Fruit fly (Drosophila melanogaster) whole organism, adult: ENCODE measurements around the gene Scp2.

ENCODE experiments used
- CG12768 ChIP-seq: fragments of 200-800 bp; sonication (Bioruptor generic); optimal IDR thresholded peaks from 2 replicates; lab custom pipeline; 2017; ENCODE audit warnings: missing biosample characterization, missing genetic modification characterization, mild to moderate bottlenecking, moderate library complexity, missing genetic modification reagents
- CG14711 ChIP-seq: fragments of 200-800 bp; sonication (Bioruptor generic); optimal IDR thresholded peaks from 2 replicates; lab custom pipeline; 2018; ENCODE audit warnings: missing biosample characterization, mild to moderate bottlenecking, missing genetic modification characterization, moderate library complexity
- CG1620 ChIP-seq: fragments of 200-800 bp; sonication (Bioruptor generic); optimal IDR thresholded peaks from 2 replicates; lab custom pipeline; 2016; ENCODE audit warnings: missing biosample characterization, missing genetic modification characterization
- CG33017 ChIP-seq: fragments of 200-800 bp; sonication (Bioruptor generic); optimal IDR thresholded peaks from 2 replicates; lab custom pipeline; 2018; ENCODE audit warnings: missing biosample characterization, mild to moderate bottlenecking, missing genetic modification characterization, moderate library complexity
- CG5204 ChIP-seq: fragments of 200-800 bp; sonication (Bioruptor generic); optimal IDR thresholded peaks from 2 replicates; lab custom pipeline; 2016; ENCODE audit warnings: missing biosample characterization, missing genetic modification characterization
- Crg-1 ChIP-seq: fragments of 200-800 bp; sonication (Bioruptor generic); optimal IDR thresholded peaks from 2 replicates; lab custom pipeline; 2016; ENCODE audit warnings: missing biosample characterization, missing genetic modification characterization
- Hr96 ChIP-seq: fragments of 200-800 bp; sonication (Bioruptor generic); optimal IDR thresholded peaks from 2 replicates; lab custom pipeline; 2016; ENCODE audit warnings: missing biosample characterization, missing genetic modification characterization
- Mnt ChIP-seq: fragments of 200-800 bp; sonication (Bioruptor generic); optimal IDR thresholded peaks from 2 replicates; lab custom pipeline; 2016; ENCODE audit warnings: missing biosample characterization, mild to moderate bottlenecking, missing genetic modification characterization
- bab1 ChIP-seq: fragments of 200-800 bp; sonication (Bioruptor generic); optimal IDR thresholded peaks from 3 replicates; lab custom pipeline; 2019; ENCODE audit warnings: missing biosample characterization, mild to moderate bottlenecking, missing genetic modification characterization, moderate library complexity
- cic ChIP-seq: fragments of 200-800 bp; sonication (Bioruptor generic); optimal IDR thresholded peaks from 2 replicates; lab custom pipeline; 2017; ENCODE audit warnings: missing biosample characterization, mild to moderate bottlenecking, missing genetic modification characterization, moderate library complexity
- cnc ChIP-seq, 2 experiments: fragments of >200 bp; optimal IDR thresholded peaks; 2 replicates each; lab custom pipeline; 2017
- kay ChIP-seq: fragments of 200-800 bp; sonication (Bioruptor generic); peaks from one replicate; lab custom pipeline; 2016; ENCODE audit warnings: missing biosample characterization, missing genetic modification characterization, borderline replicate concordance
- ovo ChIP-seq: fragments of 200-800 bp; sonication (Bioruptor generic); optimal IDR thresholded peaks from 2 replicates; lab custom pipeline; 2016; ENCODE audit warnings: missing biosample characterization, missing genetic modification characterization
- tj ChIP-seq: fragments of 200-800 bp; sonication (Bioruptor generic); optimal IDR thresholded peaks from 3 replicates; lab custom pipeline; 2017; ENCODE audit warnings: missing biosample characterization, mild to moderate bottlenecking, missing genetic modification characterization, moderate library complexity

dm6 chr3R:16558623-16559155, 24.8 kb downstream of the Scp2 start:
- TF ChIP-seq CG33017 = no peak
- TF ChIP-seq Crg-1 = no peak
- no peak for TF ChIP-seq kay
- TF ChIP-seq cnc (optimal IDR thresholded peaks at IDR 0.05; lab: Kevin White, UChicago) = no peak
- no peak for TF ChIP-seq CG5204 (GFP tag; lab: Kevin White, UChicago)
- no peak for TF ChIP-seq bab1 (GFP tag; lab: Kevin White, UChicago)
- TF ChIP-seq ovo (GFP tag; lab: Kevin White, UChicago) = no peak
- no peak for TF ChIP-seq cic (GFP tag; lab: Kevin White, UChicago)
- no peak for TF ChIP-seq CG14711 (tag; lab: Kevin White, UChicago)
- TF ChIP-seq Mnt (GFP tag; lab: Kevin White, UChicago) = no peak
- no peak for TF ChIP-seq CG1620 (GFP tag; lab: Kevin White, UChicago)
- no peak for TF ChIP-seq tj (GFP tag; lab: Kevin White, UChicago)
- no peak for TF ChIP-seq Hr96 (GFP tag; lab: Kevin White, UChicago)
- no peak for TF ChIP-seq CG12768 (GFP tag; lab: Kevin White, UChicago)
